Fruit fly (Drosophila melanogaster) whole organism, embryonic: ENCODE results near the gene CG42232.
A peak's percentile ranks its signal among the peaks of the same experiment; 100 is the strongest.

ENCODE experiments used
- Antp ChIP-seq: fragments of 200-800 bp; sonication (Bioruptor generic); optimal IDR thresholded peaks from 3 replicates; lab custom pipeline; 2016; ENCODE audit warnings: missing biosample characterization, missing genetic modification characterization
- Asciz ChIP-seq: fragments of 200-800 bp; sonication (Bioruptor generic); optimal IDR thresholded peaks from 2 replicates; lab custom pipeline; 2017; ENCODE audit warnings: missing biosample characterization, mild to moderate bottlenecking, missing genetic modification characterization, missing genetic modification reagents
- BtbVII ChIP-seq: fragments of 200-800 bp; sonication (Bioruptor generic); optimal IDR thresholded peaks from 3 replicates; lab custom pipeline; 2017; ENCODE audit warnings: missing biosample characterization, mild to moderate bottlenecking, missing genetic modification characterization
- CG1024 ChIP-seq: fragments of 200-800 bp; sonication (Bioruptor generic); IDR thresholded peaks from 2 replicates; pipeline ENCODE4 v1.3.6; 2022; ENCODE audit warnings: missing biosample characterization, missing genetic modification characterization
- CG10267 ChIP-seq: fragments of 200-800 bp; sonication (Bioruptor generic); optimal IDR thresholded peaks from 2 replicates; lab custom pipeline; 2018; ENCODE audit warnings: missing biosample characterization, mild to moderate bottlenecking, missing genetic modification characterization, moderate library complexity
- CG10462 ChIP-seq: fragments of 200-800 bp; sonication (Bioruptor generic); optimal IDR thresholded peaks from 2 replicates; lab custom pipeline; 2016; ENCODE audit warnings: missing biosample characterization, missing genetic modification characterization
- CG10654 ChIP-seq: fragments of 200-800 bp; sonication (Bioruptor generic); optimal IDR thresholded peaks from 2 replicates; lab custom pipeline; 2016; ENCODE audit warnings: missing biosample characterization, missing genetic modification characterization
- CG11504 ChIP-seq: fragments of 200-800 bp; sonication (Bioruptor generic); optimal IDR thresholded peaks from 3 replicates; lab custom pipeline; 2019; ENCODE audit warnings: missing biosample characterization, mild to moderate bottlenecking, missing genetic modification characterization, moderate library complexity
- CG12769 ChIP-seq: fragments of 200-800 bp; sonication (Bioruptor generic); optimal IDR thresholded peaks from 2 replicates; lab custom pipeline; 2019; ENCODE audit warnings: missing biosample characterization, mild to moderate bottlenecking, missing genetic modification characterization, moderate library complexity
- CG15514 ChIP-seq: fragments of 200-800 bp; sonication (Bioruptor generic); optimal IDR thresholded peaks from 3 replicates; lab custom pipeline; 2017; ENCODE audit warnings: missing biosample characterization, missing genetic modification characterization, mild to moderate bottlenecking, moderate library complexity, missing genetic modification reagents
- CG2199 ChIP-seq: fragments of 200-800 bp; sonication (Bioruptor generic); IDR thresholded peaks from 3 replicates; pipeline ENCODE4 v1.3.6; 2022; ENCODE audit warnings: missing biosample characterization, missing genetic modification characterization
- CG3065 ChIP-seq: fragments of 200-800 bp; sonication (Bioruptor generic); optimal IDR thresholded peaks from 2 replicates; lab custom pipeline; 2016; ENCODE audit warnings: missing biosample characterization, missing genetic modification characterization
- CG31388 ChIP-seq: fragments of 200-800 bp; sonication (Bioruptor generic); optimal IDR thresholded peaks from 2 replicates; lab custom pipeline; 2016; ENCODE audit warnings: missing biosample characterization, missing genetic modification characterization
- CG32772 ChIP-seq: fragments of 200-800 bp; sonication (Bioruptor generic); IDR thresholded peaks from 2 replicates; pipeline ENCODE4 v1.3.6; 2022; ENCODE audit warnings: missing biosample characterization, missing genetic modification characterization
- CG3281 ChIP-seq: fragments of 200-800 bp; sonication (Bioruptor generic); optimal IDR thresholded peaks from 3 replicates; lab custom pipeline; 2017; ENCODE audit warnings: missing biosample characterization, mild to moderate bottlenecking, missing genetic modification characterization
- CG4360 ChIP-seq: fragments of 200-800 bp; sonication (Bioruptor generic); IDR thresholded peaks from 2 replicates; pipeline ENCODE4 v1.3.6; 2022; ENCODE audit warnings: missing biosample characterization, missing genetic modification characterization
- CG8281 ChIP-seq: fragments of 200-800 bp; sonication (Bioruptor generic); optimal IDR thresholded peaks from 2 replicates; lab custom pipeline; 2018; ENCODE audit warnings: missing biosample characterization, mild to moderate bottlenecking, missing genetic modification characterization, moderate library complexity
- CG8388 ChIP-seq: fragments of 200-800 bp; sonication (Bioruptor generic); optimal IDR thresholded peaks from 2 replicates; lab custom pipeline; 2019; ENCODE audit warnings: missing biosample characterization, mild to moderate bottlenecking, missing genetic modification characterization, moderate library complexity
- CG9437 ChIP-seq: fragments of 200-800 bp; sonication (Bioruptor generic); optimal IDR thresholded peaks from 2 replicates; lab custom pipeline; 2018; ENCODE audit warnings: missing biosample characterization, mild to moderate bottlenecking, missing genetic modification characterization
- CG9609 ChIP-seq: fragments of 200-800 bp; sonication (Bioruptor generic); optimal IDR thresholded peaks from 3 replicates; lab custom pipeline; 2016; ENCODE audit warnings: missing biosample characterization, missing genetic modification characterization
- CG9876 ChIP-seq: fragments of 200-800 bp; sonication (Bioruptor generic); optimal IDR thresholded peaks from 2 replicates; lab custom pipeline; 2016; ENCODE audit warnings: missing biosample characterization, missing genetic modification characterization
- Dip2 ChIP-seq: fragments of 200-800 bp; sonication (Bioruptor generic); IDR thresholded peaks from 2 replicates; pipeline ENCODE4 v1.3.6; 2022; ENCODE audit warnings: missing biosample characterization, missing genetic modification characterization
- Drgx ChIP-seq: fragments of 200-800 bp; sonication (Bioruptor generic); IDR thresholded peaks from 2 replicates; pipeline ENCODE4 v1.3.6; 2022; ENCODE audit warnings: missing biosample characterization, missing genetic modification characterization
- E2f2 ChIP-seq: fragments of 200-800 bp; sonication (Bioruptor generic); IDR thresholded peaks from 2 replicates; pipeline ENCODE4 v1.3.6; 2022; ENCODE audit warnings: missing biosample characterization, missing genetic modification characterization
- Hey ChIP-seq: fragments of 200-800 bp; sonication (Bioruptor generic); optimal IDR thresholded peaks from 3 replicates; lab custom pipeline; 2018; ENCODE audit warnings: missing biosample characterization, mild to moderate bottlenecking, missing genetic modification characterization
- Hmr ChIP-seq: fragments of 200-800 bp; sonication (Bioruptor generic); optimal IDR thresholded peaks from 3 replicates; lab custom pipeline; 2017; ENCODE audit warnings: mild to moderate bottlenecking, missing biosample characterization, missing genetic modification reagents, missing genetic modification characterization
- Hr39 ChIP-seq: fragments of >200 bp; optimal IDR thresholded peaks from 2 replicates; lab custom pipeline; 2017
- Lpt ChIP-seq: fragments of >200 bp; optimal IDR thresholded peaks from 2 replicates; lab custom pipeline; 2018; ENCODE audit warnings: missing biosample characterization, missing genetic modification characterization
- Nf-YA ChIP-seq: fragments of 200-800 bp; sonication (Bioruptor generic); IDR thresholded peaks from 2 replicates; pipeline ENCODE4 v1.3.6; 2022; ENCODE audit warnings: missing biosample characterization, missing genetic modification characterization
- Sox100B ChIP-seq: fragments of 200-800 bp; sonication (Bioruptor generic); optimal IDR thresholded peaks from 3 replicates; lab custom pipeline; 2018; ENCODE audit warnings: missing biosample characterization, mild to moderate bottlenecking, missing genetic modification characterization
- Ssrp ChIP-seq: fragments of 200-800 bp; sonication (Bioruptor generic); optimal IDR thresholded peaks from 2 replicates; lab custom pipeline; 2018; ENCODE audit warnings: missing biosample characterization, mild to moderate bottlenecking, missing genetic modification characterization, moderate library complexity
- ap ChIP-seq: fragments of 200-800 bp; sonication (Bioruptor generic); IDR thresholded peaks from 2 replicates; pipeline ENCODE4 v1.3.6; 2022; ENCODE audit warnings: missing biosample characterization, missing genetic modification characterization
- bcd ChIP-seq: fragments of 200-800 bp; sonication (Bioruptor generic); optimal IDR thresholded peaks from 2 replicates; lab custom pipeline; 2017; ENCODE audit warnings: missing biosample characterization, mild to moderate bottlenecking, missing genetic modification characterization
- bsh ChIP-seq, 2 experiments: fragments of 200-800 bp; sonication (Bioruptor generic); optimal IDR thresholded peaks; 2 replicates each; lab custom pipeline; 2017 to 2018; ENCODE audit warnings: mild to moderate bottlenecking in 2 of 2, missing biosample characterization in 2 of 2, missing genetic modification characterization in 2 of 2, moderate library complexity in 1 of 2
- caup ChIP-seq: fragments of 200-800 bp; sonication (Bioruptor generic); optimal IDR thresholded peaks from 3 replicates; lab custom pipeline; 2017; ENCODE audit warnings: missing biosample characterization, mild to moderate bottlenecking, missing genetic modification characterization, moderate library complexity; ENCODE audit not compliant: severe bottlenecking
- dan ChIP-seq: fragments of 200-800 bp; sonication (Bioruptor generic); IDR thresholded peaks from 2 replicates; pipeline ENCODE4 v1.3.6; 2022; ENCODE audit warnings: missing biosample characterization, missing genetic modification characterization
- disco-r ChIP-seq: fragments of 200-800 bp; sonication (Bioruptor generic); optimal IDR thresholded peaks from 2 replicates; lab custom pipeline; 2016; ENCODE audit warnings: missing biosample characterization, missing genetic modification characterization
- emc ChIP-seq: fragments of 200-800 bp; sonication (Bioruptor generic); optimal IDR thresholded peaks from 2 replicates; lab custom pipeline; 2016; ENCODE audit warnings: missing biosample characterization, missing genetic modification characterization
- ems ChIP-seq: fragments of 200-800 bp; sonication (Bioruptor generic); optimal IDR thresholded peaks from 3 replicates; lab custom pipeline; 2016; ENCODE audit warnings: missing biosample characterization, missing genetic modification characterization
- hbn ChIP-seq: fragments of 200-800 bp; sonication (Bioruptor generic); IDR thresholded peaks from 2 replicates; pipeline ENCODE4 v1.3.6; 2022; ENCODE audit warnings: missing biosample characterization, missing genetic modification characterization; ENCODE audit not compliant: partially characterized antibody
- insv ChIP-seq, 2 experiments: fragments of 200-800 bp; sonication (Bioruptor generic); optimal IDR thresholded peaks; 3 replicates each; lab custom pipeline; 2016 to 2018; ENCODE audit warnings: missing biosample characterization in 2 of 2, missing genetic modification characterization in 2 of 2
- knrl ChIP-seq: fragments of 200-800 bp; sonication (Bioruptor generic); IDR thresholded peaks from 3 replicates; pipeline ENCODE4 v1.3.6; 2022; ENCODE audit warnings: missing biosample characterization, missing genetic modification characterization; ENCODE audit not compliant: partially characterized antibody
- mam ChIP-seq: fragments of 200-800 bp; sonication (Bioruptor generic); optimal IDR thresholded peaks from 3 replicates; lab custom pipeline; 2016; ENCODE audit warnings: missing biosample characterization, missing genetic modification characterization
- onecut ChIP-seq: fragments of 200-800 bp; sonication (Bioruptor generic); IDR thresholded peaks from 2 replicates; pipeline ENCODE4 v1.3.6; 2022; ENCODE audit warnings: missing biosample characterization, missing genetic modification characterization
- pho ChIP-seq: fragments of 200-800 bp; sonication (Bioruptor generic); optimal IDR thresholded peaks from 2 replicates; lab custom pipeline; 2016; ENCODE audit warnings: missing biosample characterization, missing genetic modification characterization
- phol ChIP-seq: fragments of 200-800 bp; sonication (Bioruptor generic); optimal IDR thresholded peaks from 3 replicates; lab custom pipeline; 2018; ENCODE audit warnings: missing biosample characterization, mild to moderate bottlenecking, missing genetic modification characterization, moderate library complexity
- ranshi ChIP-seq: fragments of 200-800 bp; sonication (Bioruptor generic); IDR thresholded peaks from 2 replicates; pipeline ENCODE4 v1.3.6; 2022; ENCODE audit warnings: missing biosample characterization, missing genetic modification characterization
- seq ChIP-seq: fragments of 200-800 bp; sonication (Bioruptor generic); IDR thresholded peaks from 2 replicates; pipeline ENCODE4 v1.3.6; 2022; ENCODE audit warnings: missing biosample characterization, missing genetic modification characterization
- sima ChIP-seq: fragments of 200-800 bp; sonication (Bioruptor generic); optimal IDR thresholded peaks from 2 replicates; lab custom pipeline; 2016; ENCODE audit warnings: missing biosample characterization, missing genetic modification characterization
- sisA ChIP-seq: fragments of 200-800 bp; sonication (Bioruptor generic); IDR thresholded peaks from 2 replicates; pipeline ENCODE4 v1.3.6; 2022; ENCODE audit warnings: missing biosample characterization, missing genetic modification characterization
- zfh2 ChIP-seq: fragments of 200-800 bp; sonication (Bioruptor generic); optimal IDR thresholded peaks from 2 replicates; lab custom pipeline; 2016; ENCODE audit warnings: missing biosample characterization, missing genetic modification characterization

CG42232 gene

dm6 chr3R:16431707-16432106 lies 37.8 kb downstream of the CG42232 start (continued):
- no peak for TF ChIP-seq Hmr
- TF ChIP-seq ranshi (GFP tag; lab: Robert Waterston, UW): no peak; the same call in 1 of the 2 replicates
- TF ChIP-seq knrl (GFP tag; lab: Robert Waterston, UW): peak; percentile 73
- no peak for TF ChIP-seq sima (GFP tag; lab: Kevin White, UChicago)
- TF ChIP-seq onecut (GFP tag; lab: Robert Waterston, UW): peak; percentile 37; the same call in 1 of the 2 replicates
- no peak for TF ChIP-seq Dip2 (GFP tag; lab: Robert Waterston, UW)
- TF ChIP-seq emc: no peak
- no peak for TF ChIP-seq CG12769 (tag; lab: Kevin White, UChicago)
- no peak for TF ChIP-seq Lpt (GFP tag; lab: Kevin White, UChicago)
- TF ChIP-seq CG8388 (GFP tag; lab: Kevin White, UChicago): no peak
- no peak for TF ChIP-seq CG10462 (GFP tag; lab: Kevin White, UChicago)
- no peak for TF ChIP-seq disco-r (GFP tag; lab: Kevin White, UChicago)
- peak; percentile 50 for TF ChIP-seq Antp
- TF ChIP-seq Drgx (GFP tag; lab: Robert Waterston, UW): no peak
- no peak for TF ChIP-seq dan (GFP tag; lab: Robert Waterston, UW)
- peak; percentile 14 for TF ChIP-seq pho (GFP tag; lab: Kevin White, UChicago)
- TF ChIP-seq CG9609: no peak
- no peak for TF ChIP-seq CG3065 (GFP tag; lab: Kevin White, UChicago)
- no peak for TF ChIP-seq ap (GFP tag; lab: Robert Waterston, UW)
- no peak for TF ChIP-seq Asciz (GFP tag; lab: Kevin White, UChicago)
- TF ChIP-seq caup (GFP tag; lab: Kevin White, UChicago): peak; percentile 28
- TF ChIP-seq mam: peak; percentile 56
- peak; percentile 42; the same call in 1 of the 2 replicates for TF ChIP-seq CG4360 (GFP tag; lab: Robert Waterston, UW)
- TF ChIP-seq bsh (GFP tag; optimal IDR thresholded peaks at IDR 0.05; lab: Kevin White, UChicago): peak in 1 of 2 experiments; percentile 21
- TF ChIP-seq Ssrp (tag; lab: Kevin White, UChicago): no peak
- no peak for TF ChIP-seq CG9437 (GFP tag; lab: Kevin White, UChicago)
- TF ChIP-seq CG1024 (GFP tag; lab: Robert Waterston, UW): no peak
- TF ChIP-seq phol (tag; lab: Kevin White, UChicago): peak; percentile 41
- peak; percentile 23 for TF ChIP-seq CG10654 (GFP tag; lab: Kevin White, UChicago)
- peak; percentile 27 for TF ChIP-seq zfh2 (GFP tag; lab: Kevin White, UChicago)
- no peak for TF ChIP-seq CG3281 (GFP tag; lab: Kevin White, UChicago)
- peak; percentile 23 for TF ChIP-seq CG15514 (GFP tag; lab: Kevin White, UChicago)
- TF ChIP-seq CG31388 (GFP tag; lab: Kevin White, UChicago): no peak
- no peak for TF ChIP-seq BtbVII (GFP tag; lab: Kevin White, UChicago)
- peak; percentile 38; the same call in 1 of the 2 replicates for TF ChIP-seq hbn (GFP tag; lab: Robert Waterston, UW)
- no peak for TF ChIP-seq CG9876 (GFP tag; lab: Kevin White, UChicago)
- no peak for TF ChIP-seq Hr39 (lab: Kevin White, UChicago)
- TF ChIP-seq bcd (GFP tag; lab: Kevin White, UChicago): peak; percentile 2
- TF ChIP-seq seq: no peak
- no peak for TF ChIP-seq insv (GFP tag; optimal IDR thresholded peaks at IDR 0.05; lab: Kevin White, UChicago)
- TF ChIP-seq E2f2 (GFP tag; lab: Robert Waterston, UW): peak; percentile 52; the same call in 1 of the 2 replicates
- no peak for TF ChIP-seq CG8281 (tag; lab: Kevin White, UChicago)
- TF ChIP-seq Hey (tag; lab: Kevin White, UChicago): no peak
- 0 out of 2 replicates have a peak, but pooled peaks have one; percentile 28 for TF ChIP-seq CG32772 (GFP tag; lab: Robert Waterston, UW)
- peak; percentile 43 for TF ChIP-seq ems (GFP tag; lab: Kevin White, UChicago)
- no peak for TF ChIP-seq CG11504 (tag; lab: Kevin White, UChicago)
- peak; percentile 29 for TF ChIP-seq CG10267 (tag; lab: Kevin White, UChicago)
- TF ChIP-seq sisA: peak; percentile 37; the same call in 1 of the 2 replicates
- TF ChIP-seq CG2199 (GFP tag; lab: Robert Waterston, UW): peak; percentile 81; the same call in 2 of the 3 replicates
- no peak for TF ChIP-seq Sox100B
- TF ChIP-seq Nf-YA (GFP tag; lab: Robert Waterston, UW): 0 out of 2 replicates have a peak, but pooled peaks have one; percentile 29
